Worm (Caenorhabditis elegans) whole organism, young adult: Measurements from ENCODE around the gene C01G5.3.

Experiments
- B0336.3 ChIP-seq: fragments of 200-800 bp; sonication (Bioruptor generic); IDR thresholded peaks from 2 replicates; pipeline ENCODE4 v1.3.6; 2022; ENCODE audit warnings: missing genetic modification characterization, missing compliant biosample characterization
- D2030.7 ChIP-seq: fragments of 200-800 bp; sonication (Bioruptor generic); IDR thresholded peaks from 2 replicates; pipeline ENCODE4 v1.3.6; 2022; ENCODE audit warnings: missing genetic modification reagents, missing genetic modification characterization, missing compliant biosample characterization
- F33H1.4 ChIP-seq: fragments of 200-800 bp; sonication (Bioruptor generic); IDR thresholded peaks from 2 replicates; pipeline ENCODE4 v1.3.6; 2022; ENCODE audit warnings: missing genetic modification reagents, missing genetic modification characterization, missing compliant biosample characterization
- F39B2.1 ChIP-seq: fragments of 200-800 bp; sonication (Bioruptor generic); IDR thresholded peaks from 2 replicates; pipeline ENCODE4 v1.3.6; 2022; ENCODE audit warnings: missing genetic modification reagents, missing genetic modification characterization, missing compliant biosample characterization
- F55B11.4 ChIP-seq: sonication (generic microtip); optimal IDR thresholded peaks from 2 replicates; lab custom pipeline; 2016; ENCODE audit warnings: missing compliant biosample characterization, missing genetic modification characterization, borderline replicate concordance; ENCODE audit not compliant: insufficient read depth
- F57C9.4 ChIP-seq: sonication (generic microtip); optimal IDR thresholded peaks from 2 replicates; lab custom pipeline; 2017; ENCODE audit warnings: mild to moderate bottlenecking, missing genetic modification characterization, missing compliant biosample characterization
- K12H6.12 ChIP-seq: fragments of 200-800 bp; sonication (Bioruptor generic); optimal IDR thresholded peaks from 2 replicates; lab custom pipeline; 2018; ENCODE audit warnings: mild to moderate bottlenecking, missing genetic modification characterization, missing compliant biosample characterization
- Y56A3A.18 ChIP-seq: fragments of 200-800 bp; sonication (Bioruptor generic); IDR thresholded peaks from 2 replicates; pipeline ENCODE4 v1.3.6; 2022; ENCODE audit warnings: missing genetic modification reagents, missing genetic modification characterization, missing compliant biosample characterization
- Y67H2A.10 ChIP-seq: fragments of 200-800 bp; sonication (Bioruptor generic); conservative IDR thresholded peaks from 2 replicates; pipeline ENCODE4 v1.3.6; 2022; ENCODE audit warnings: missing genetic modification reagents, missing genetic modification characterization, missing compliant biosample characterization
- athp-1 ChIP-seq: sonication (generic microtip); optimal IDR thresholded peaks from 2 replicates; lab custom pipeline; 2017; ENCODE audit warnings: mild to moderate bottlenecking, missing genetic modification characterization, missing compliant biosample characterization
- attf-5 ChIP-seq: fragments of 200-800 bp; sonication (Bioruptor generic); optimal IDR thresholded peaks from 2 replicates; lab custom pipeline; 2018; ENCODE audit warnings: mild to moderate bottlenecking, missing genetic modification characterization, missing compliant biosample characterization
- cebp-1 ChIP-seq, 2 experiments: fragments of 200-800 bp in 1 of 2; sonication (Bioruptor generic) in 1 of 2; sonication (generic microtip) in 1 of 2; IDR thresholded peaks in 1 of 2; optimal IDR thresholded peaks in 1 of 2; 2 replicates each; pipeline versions ENCODE4 v1.3.6 to Lab custom; 2017 to 2022; ENCODE audit warnings: missing compliant biosample characterization in 2 of 2, missing genetic modification characterization in 2 of 2, mild to moderate bottlenecking in 1 of 2, missing genetic modification reagents in 1 of 2, moderate library complexity in 1 of 2
- die-1 ChIP-seq: sonication (generic microtip); optimal IDR thresholded peaks from 2 replicates; lab custom pipeline; 2016; ENCODE audit warnings: missing genotype, mild to moderate bottlenecking, missing genetic modification characterization, missing compliant biosample characterization
- egl-18 ChIP-seq: fragments of 200-800 bp; sonication (Bioruptor generic); IDR thresholded peaks from 2 replicates; pipeline ENCODE4 v1.3.6; 2022; ENCODE audit warnings: missing genetic modification reagents, missing genetic modification characterization, missing compliant biosample characterization
- egrh-3 ChIP-seq: fragments of 200-800 bp; sonication (Bioruptor generic); IDR thresholded peaks from 2 replicates; pipeline ENCODE4 v1.3.6; 2022; ENCODE audit warnings: missing genetic modification reagents, missing genetic modification characterization, missing compliant biosample characterization
- hmg-1.2 ChIP-seq: fragments of 200-800 bp; sonication (Bioruptor generic); IDR thresholded peaks from 2 replicates; pipeline ENCODE4 v1.3.6; 2022; ENCODE audit warnings: missing genetic modification reagents, missing genetic modification characterization, missing compliant biosample characterization
- let-607 ChIP-seq, 2 experiments: fragments of 200-800 bp in 1 of 2; sonication (Bioruptor generic) in 1 of 2; sonication (generic microtip) in 1 of 2; optimal IDR thresholded peaks; 2 replicates each; lab custom pipeline; 2016 to 2018; ENCODE audit warnings: mild to moderate bottlenecking in 2 of 2, missing compliant biosample characterization in 2 of 2, missing genetic modification characterization in 2 of 2, moderate library complexity in 2 of 2, missing genotype in 1 of 2
- madf-10 ChIP-seq: sonication (generic microtip); optimal IDR thresholded peaks from 2 replicates; lab custom pipeline; 2016; ENCODE audit warnings: mild to moderate bottlenecking, missing genetic modification characterization, missing compliant biosample characterization
- madf-3 ChIP-seq: fragments of 200-800 bp; sonication (Bioruptor generic); IDR thresholded peaks from 2 replicates; pipeline ENCODE4 v1.3.6; 2022; ENCODE audit warnings: missing genetic modification reagents, missing genetic modification characterization, missing compliant biosample characterization
- mcd-1 ChIP-seq: fragments of 200-800 bp; sonication (Bioruptor generic); IDR thresholded peaks from 2 replicates; pipeline ENCODE4 v1.3.6; 2022; ENCODE audit warnings: missing genetic modification reagents, missing genetic modification characterization, missing compliant biosample characterization
- mel-28 ChIP-seq: sonication (generic microtip); optimal IDR thresholded peaks from 2 replicates; lab custom pipeline; 2016; ENCODE audit warnings: borderline replicate concordance, mild to moderate bottlenecking, missing genetic modification characterization, missing compliant biosample characterization
- nfyb-1 ChIP-seq: fragments of 200-800 bp; sonication (Bioruptor generic); IDR thresholded peaks from 2 replicates; pipeline ENCODE4 v1.3.6; 2022; ENCODE audit warnings: missing genetic modification reagents, missing genetic modification characterization, missing compliant biosample characterization
- nhr-179 ChIP-seq: sonication (generic microtip); optimal IDR thresholded peaks from 2 replicates; lab custom pipeline; 2016; ENCODE audit warnings: mild to moderate bottlenecking, missing genetic modification characterization, missing compliant biosample characterization
- nhr-80 ChIP-seq: sonication (generic microtip); optimal IDR thresholded peaks from 2 replicates; lab custom pipeline; 2016; ENCODE audit warnings: missing genetic modification characterization, missing compliant biosample characterization
- rpc-1 ChIP-seq, 2 experiments: fragments of 150-350 bp in 1 of 2; sonication (generic microtip) in 1 of 2; optimal IDR thresholded peaks; 2 replicates each; lab custom pipeline; 2014 to 2018; ENCODE audit warnings: missing biosample characterization in 1 of 2, missing genetic modification characterization in 1 of 2, missing genetic modification reagents in 1 of 2, missing genotype in 1 of 2
- snpc-1.1 ChIP-seq: sonication (generic microtip); optimal IDR thresholded peaks from 2 replicates; lab custom pipeline; 2017; ENCODE audit warnings: missing genetic modification characterization, mild to moderate bottlenecking, missing compliant biosample characterization, antibody characterized with exemption, moderate library complexity, missing genotype, missing genetic modification reagents; ENCODE audit not compliant: insufficient read depth
- snpc-4 ChIP-seq, 5 experiments: fragments of 150-350 bp in 1 of 5; sonication (generic microtip) in 4 of 5; optimal IDR thresholded peaks; 2 replicates each; lab custom pipeline; 2014 to 2018; ENCODE audit warnings: missing genetic modification characterization in 5 of 5, missing biosample characterization in 3 of 5, antibody characterized with exemption in 2 of 5, mild to moderate bottlenecking in 2 of 5, missing compliant biosample characterization in 2 of 5, missing genotype in 2 of 5, moderate library complexity in 2 of 5, missing genetic modification reagents in 1 of 5
- sptf-2 ChIP-seq: fragments of 200-800 bp; sonication (Bioruptor generic); optimal IDR thresholded peaks from 2 replicates; lab custom pipeline; 2018; ENCODE audit warnings: mild to moderate bottlenecking, missing genetic modification characterization, missing compliant biosample characterization
- ztf-28 ChIP-seq: fragments of 200-800 bp; sonication (Bioruptor generic); IDR thresholded peaks from 2 replicates; pipeline ENCODE4 v1.3.6; 2022; ENCODE audit warnings: missing genetic modification reagents, missing genetic modification characterization, missing compliant biosample characterization

Gene C01G5.3

DNA sequence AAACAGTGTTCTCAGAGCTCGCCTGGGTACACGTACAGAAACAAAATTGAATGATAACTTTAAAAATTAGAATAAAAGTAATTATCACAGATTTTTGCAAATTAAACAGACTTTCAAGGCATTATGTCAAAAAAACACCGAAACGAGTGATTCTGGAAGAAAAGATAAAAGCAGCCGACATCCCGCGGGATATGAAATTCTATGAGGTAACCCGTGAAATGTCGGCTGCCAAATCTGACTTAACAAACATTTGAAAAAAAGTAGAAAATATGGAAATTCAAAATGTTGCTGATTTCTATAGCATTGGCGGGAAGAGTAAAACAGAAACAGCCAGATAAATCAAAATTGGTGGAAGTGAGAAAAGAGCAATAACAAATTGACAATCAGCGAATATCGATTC lies 29.6 kb downstream of the C01G5.3 start:
- TF ChIP-seq ztf-28 (no peak), F57C9.4 (tag; lab: Kevin White, UChicago) (no peak), snpc-1.1 (tag; lab: Kevin White, UChicago) (peak; percentile 82), snpc-4 (GFP tag; optimal IDR thresholded peaks at IDR 0.05; lab: Kevin White, UChicago) (peak; percentile 47), snpc-4 (tag; optimal IDR thresholded peaks at IDR 0.05; lab: Kevin White, UChicago) (peak; percentile 3 to 76 (median 66))

DNA sequence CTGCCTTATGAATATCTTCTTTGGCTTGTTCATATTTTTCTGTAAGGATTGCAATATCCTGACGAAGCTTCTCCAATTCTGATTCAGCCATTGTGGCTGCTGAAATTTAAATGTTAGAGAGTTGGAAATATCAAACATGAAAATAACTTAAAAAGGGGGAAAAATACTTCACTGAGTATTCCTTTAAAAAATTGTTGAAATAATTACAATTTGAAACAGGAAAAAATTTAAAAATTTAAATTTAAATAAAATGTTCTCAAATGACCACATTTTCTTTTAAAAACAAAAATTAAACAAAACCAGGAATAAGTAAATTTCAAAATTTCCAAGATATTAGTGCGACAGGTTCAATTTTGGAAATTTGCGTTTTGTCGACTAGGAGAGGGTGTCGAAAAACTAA lies 36.2 kb downstream of the C01G5.3 start, which contains the start of gene bicd-1:
Gene bicd-1, minus strand, starts transcription at position 101 of the 400 bp plus-strand sequence.
- TF ChIP-seq F55B11.4 = no peak
- no peak for TF ChIP-seq madf-10
- no peak for TF ChIP-seq nhr-179 (tag; lab: Kevin White, UChicago)
- no peak for TF ChIP-seq rpc-1 (optimal IDR thresholded peaks at IDR 0.05; lab: Kevin White, UChicago)
- no peak for TF ChIP-seq rpc-1 (tag; optimal IDR thresholded peaks at IDR 0.05; lab: Kevin White, UChicago)
- TF ChIP-seq D2030.7 (GFP tag; lab: Robert Waterston, UW) = no peak
- TF ChIP-seq F33H1.4 (GFP tag; lab: Robert Waterston, UW) = no peak
- TF ChIP-seq sptf-2 = no peak
- no peak for TF ChIP-seq K12H6.12
- no peak for TF ChIP-seq madf-3 (GFP tag; lab: Robert Waterston, UW)
- no peak for TF ChIP-seq mel-28 (tag; lab: Kevin White, UChicago)
- no peak for TF ChIP-seq athp-1 (tag; lab: Kevin White, UChicago)
- TF ChIP-seq F39B2.1 (GFP tag; lab: Robert Waterston, UW) = no peak
- TF ChIP-seq, all 124 proteins: peak for 0

DNA sequence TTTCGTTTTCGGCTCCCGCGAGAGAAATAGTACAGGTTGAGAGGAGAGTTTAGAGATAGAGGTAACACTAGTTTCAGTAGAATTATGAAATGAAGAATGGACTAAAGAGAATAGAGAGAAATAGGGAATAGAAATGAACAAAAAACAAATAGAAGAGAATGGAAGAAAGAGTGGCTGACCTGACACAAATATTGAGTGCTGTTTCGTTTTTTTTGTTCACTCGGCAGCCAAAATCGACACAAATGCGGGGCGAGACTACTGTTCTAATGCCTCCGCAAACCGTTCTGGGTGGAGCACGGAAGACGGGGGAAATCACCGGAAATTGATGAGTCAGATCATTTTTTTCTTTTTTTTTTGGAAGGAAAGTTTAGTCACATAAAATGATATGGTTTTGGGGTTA lies 36.6 kb downstream of the C01G5.3 start:
- TF ChIP-seq cebp-1 (GFP tag; IDR thresholded peaks at IDR 0.05; lab: Robert Waterston, UW) (no peak), cebp-1 (tag; optimal IDR thresholded peaks at IDR 0.05; lab: Kevin White, UChicago) (peak; percentile 47), nhr-80 (peak; percentile 12), hmg-1.2 (GFP tag; lab: Robert Waterston, UW) (peak; percentile 74), snpc-1.1 (tag; lab: Kevin White, UChicago) (no peak)

DNA sequence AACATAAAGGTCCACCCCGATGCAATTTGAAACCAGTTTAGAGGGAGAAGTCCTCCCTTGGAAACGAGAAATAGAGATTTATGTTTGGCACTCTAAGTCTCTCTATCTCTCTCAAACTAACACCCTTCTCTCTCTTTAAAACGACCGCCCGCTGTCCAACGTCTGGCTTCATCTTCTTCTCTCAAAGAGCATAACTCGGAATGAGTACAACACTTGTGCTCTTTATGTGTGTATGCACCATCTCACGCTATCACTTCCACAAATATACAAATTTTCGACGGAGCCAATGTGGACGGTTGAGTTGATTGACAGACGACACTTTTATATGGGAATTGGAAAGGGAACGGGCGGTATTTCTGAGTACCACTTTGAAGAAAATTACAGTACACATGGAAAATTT lies 38.3 kb downstream of the C01G5.3 start:
- TF ChIP-seq Y56A3A.18 (GFP tag; lab: Robert Waterston, UW) (0 out of 2 replicates have a peak, but pooled peaks have one; percentile 10), die-1 (no peak), B0336.3 (GFP tag; lab: Robert Waterston, UW) (no peak), egl-18 (GFP tag; lab: Robert Waterston, UW) (no peak), nhr-80 (peak; percentile 94), attf-5 (peak; percentile 30), nfyb-1 (peak; percentile 51; the same call in 1 of the 2 replicates), let-607 (tag; optimal IDR thresholded peaks at IDR 0.05; lab: Kevin White, UChicago) (peak; percentile 27 to 79), cebp-1 (GFP tag; IDR thresholded peaks at IDR 0.05; lab: Robert Waterston, UW) (no peak), cebp-1 (tag; optimal IDR thresholded peaks at IDR 0.05; lab: Kevin White, UChicago) (peak; percentile 47)

ce11 chrIV:6575959-6576727 lies 40.1 kb downstream of the C01G5.3 start:
- TF ChIP-seq Y67H2A.10 (GFP tag; lab: Robert Waterston, UW) = no peak
- TF ChIP-seq egrh-3 (GFP tag; lab: Robert Waterston, UW) = 0 out of 2 replicates have a peak, but pooled peaks have one; percentile 21
- peak; percentile 55 for TF ChIP-seq hmg-1.2 (GFP tag; lab: Robert Waterston, UW)
- TF ChIP-seq attf-5 = peak; percentile 25
- peak; percentile 35; the same call in 1 of the 2 replicates for TF ChIP-seq mcd-1
